Worm (Caenorhabditis elegans) whole organism, L2 larva: Measurements from ENCODE around the gene F23F1.2.

Experiments
- lsy-2 ChIP-seq, 2 experiments: fragments of 150-350 bp in 1 of 2; sonication (generic microtip) in 1 of 2; optimal IDR thresholded peaks; 2 replicates each; lab custom pipeline; 2014 to 2017; ENCODE audit warnings: missing biosample characterization in 2 of 2, missing genetic modification characterization in 2 of 2
- mab-5 ChIP-seq: fragments of 150-350 bp; optimal IDR thresholded peaks from 2 replicates; lab custom pipeline; 2014; ENCODE audit warnings: missing biosample characterization, missing genetic modification characterization
- nhr-21 ChIP-seq: fragments of 150-350 bp; optimal IDR thresholded peaks from 2 replicates; lab custom pipeline; 2014; ENCODE audit warnings: missing biosample characterization, missing genetic modification characterization
- unc-39 ChIP-seq: fragments of 150-350 bp; optimal IDR thresholded peaks from 2 replicates; lab custom pipeline; 2014; ENCODE audit warnings: missing biosample characterization, missing genetic modification characterization

DNA sequence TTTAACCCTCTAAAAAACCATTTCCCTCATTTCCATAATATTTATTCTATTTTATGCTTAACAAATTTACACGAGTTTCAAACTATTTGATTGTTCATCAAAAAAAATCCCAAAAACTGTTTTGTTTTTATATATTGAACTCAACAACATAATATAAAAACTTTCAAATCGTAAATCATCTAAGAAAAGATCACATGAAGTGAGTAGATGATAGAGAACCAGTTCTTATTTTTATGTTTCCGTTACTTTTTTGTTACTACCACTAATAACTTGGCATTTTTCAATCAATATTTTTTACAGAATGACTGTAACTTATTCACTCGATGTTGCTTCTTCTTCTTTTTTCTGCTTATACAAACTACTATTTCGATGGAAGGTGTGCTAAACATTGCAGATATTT lies 21.3 kb upstream of the F23F1.2 start, which contains the start of gene best-3:
- no peak for TF ChIP-seq unc-39 (tag; lab: Kevin White, UChicago)
- TF ChIP-seq lsy-2 (tag; optimal IDR thresholded peaks at IDR 0.05; lab: Kevin White, UChicago): no peak
- TF ChIP-seq mab-5 (tag; lab: Kevin White, UChicago): no peak
- TF ChIP-seq nhr-21 (tag; lab: Kevin White, UChicago): no peak
